Worm (Caenorhabditis elegans) whole organism, L4/young adult: ENCODE data around the gene T01G5.7.

Experiments used
- W03F9.2 ChIP-seq: fragments of 150-350 bp; optimal IDR thresholded peaks from 2 replicates; lab custom pipeline; 2014; ENCODE audit warnings: missing biosample characterization, missing genetic modification characterization
- him-1 ChIP-seq: sonication (generic microtip); optimal IDR thresholded peaks from 2 replicates; lab custom pipeline; 2016; ENCODE audit warnings: missing genotype, missing genetic modification reagents, missing genetic modification characterization, missing compliant biosample characterization

DNA sequence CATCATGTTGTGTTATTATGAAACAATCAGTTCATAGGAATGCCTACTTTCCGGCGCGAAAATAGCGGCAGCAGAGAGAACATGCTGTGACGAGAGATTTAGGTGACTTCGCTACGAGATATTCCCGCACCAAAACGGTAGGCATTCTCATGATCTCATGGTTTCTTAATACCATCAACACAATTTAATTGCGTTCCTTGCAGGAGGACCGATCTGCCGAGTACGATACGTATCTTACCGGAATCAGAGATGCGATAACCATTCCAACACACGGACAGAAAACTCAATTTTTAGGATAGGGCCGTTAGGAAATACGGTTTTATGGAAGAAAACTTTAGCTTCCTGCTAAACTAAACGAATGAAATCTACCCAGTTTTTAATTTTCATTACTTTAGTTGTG, 37.0 kb downstream of the T01G5.7 start, which contains the start of gene T09F5.1:
- TF ChIP-seq him-1 (tag; lab: Kevin White, UChicago), result no peak
- TF ChIP-seq W03F9.2, result no peak
